Worm (Caenorhabditis elegans) whole organism, early embryonic: ENCODE results near the gene srt-19.

Experiments used
- aly-1 ChIP-seq: sonication (generic microtip); optimal IDR thresholded peaks from 2 replicates; lab custom pipeline; 2016; ENCODE audit warnings: missing genetic modification characterization, missing compliant biosample characterization
- ama-1 ChIP-seq: fragments of 150-350 bp; optimal IDR thresholded peaks from 2 replicates; lab custom pipeline; 2014
- ets-7 ChIP-seq: sonication (generic microtip); optimal IDR thresholded peaks from 2 replicates; lab custom pipeline; 2016; ENCODE audit warnings: missing genotype, missing genetic modification characterization, missing compliant biosample characterization
- flt-1 ChIP-seq: fragments of 200-800 bp; sonication (Bioruptor generic); IDR thresholded peaks from 2 replicates; pipeline ENCODE4 v1.3.6; 2022; ENCODE audit warnings: missing genetic modification characterization, missing compliant biosample characterization
- hnd-1 ChIP-seq: sonication (generic microtip); optimal IDR thresholded peaks from 2 replicates; lab custom pipeline; 2016; ENCODE audit warnings: missing genetic modification characterization, missing compliant biosample characterization
- pes-1 ChIP-seq: fragments of 200-800 bp; sonication (Bioruptor generic); IDR thresholded peaks from 2 replicates; pipeline ENCODE4 v1.3.6; 2022; ENCODE audit warnings: missing genetic modification reagents, missing genetic modification characterization, missing compliant biosample characterization
- sea-1 ChIP-seq: fragments of 200-800 bp; sonication (Bioruptor generic); conservative IDR thresholded peaks from 2 replicates; pipeline ENCODE4 v1.3.6; 2022; ENCODE audit warnings: missing genetic modification characterization, missing compliant biosample characterization
- tbx-11 ChIP-seq: fragments of 200-800 bp; sonication (Bioruptor generic); IDR thresholded peaks from 2 replicates; pipeline ENCODE4 v1.3.6; 2022; ENCODE audit warnings: missing genetic modification characterization, missing compliant biosample characterization

DNA sequence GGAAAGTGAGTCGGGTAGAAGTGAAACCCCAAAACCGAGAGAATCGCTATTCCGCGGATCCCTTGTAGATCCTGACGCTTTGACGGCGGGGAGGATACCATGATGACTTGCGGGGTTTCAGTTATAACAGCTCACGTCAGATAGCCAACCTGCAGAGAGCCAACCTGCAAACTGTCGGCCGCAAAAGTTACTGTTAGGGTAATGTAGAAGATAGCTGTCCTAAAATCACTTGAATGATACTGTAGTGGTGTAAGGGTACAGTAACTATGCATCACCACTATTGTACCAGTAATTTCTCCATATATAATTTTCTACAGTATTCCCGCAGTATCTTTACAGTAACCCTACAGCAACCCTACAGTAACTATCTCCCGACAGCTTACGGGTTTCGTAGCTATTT, 47.6 kb downstream of the srt-19 start, which contains the start of gene oac-12:
- TF ChIP-seq flt-1 (GFP tag; lab: Robert Waterston, UW), result no peak
- no peak for TF ChIP-seq tbx-11 (GFP tag; lab: Robert Waterston, UW)
- no peak for TF ChIP-seq ama-1 (lab: Kevin White, UChicago)
- TF ChIP-seq aly-1, result no peak
- no peak for TF ChIP-seq ets-7 (tag; lab: Kevin White, UChicago)
- no peak for TF ChIP-seq hnd-1 (tag; lab: Kevin White, UChicago)
- no peak for TF ChIP-seq pes-1 (GFP tag; lab: Robert Waterston, UW)
- no peak for TF ChIP-seq sea-1 (GFP tag; lab: Robert Waterston, UW)
